Worm (Caenorhabditis elegans) whole organism, L4 larva: Measurements from ENCODE around the gene C46F2.1.

Experiments used
- F10B5.3 ChIP-seq: sonication (generic microtip); optimal IDR thresholded peaks from 2 replicates; lab custom pipeline; 2016; ENCODE audit warnings: mild to moderate bottlenecking, missing genetic modification characterization, missing compliant biosample characterization
- F37D6.2 ChIP-seq: sonication (generic microtip); optimal IDR thresholded peaks from 2 replicates; lab custom pipeline; 2016; ENCODE audit warnings: mild to moderate bottlenecking, missing genetic modification characterization, missing compliant biosample characterization
- F49E8.2 ChIP-seq: sonication (generic microtip); optimal IDR thresholded peaks from 2 replicates; lab custom pipeline; 2016; ENCODE audit warnings: missing compliant biosample characterization, mild to moderate bottlenecking, missing genetic modification characterization, borderline replicate concordance
- R02D3.7 ChIP-seq: fragments of 150-350 bp; sonication (generic microtip); optimal IDR thresholded peaks from 3 replicates; lab custom pipeline; 2014; ENCODE audit warnings: missing biosample characterization, missing genetic modification characterization
- Y48G9A.11 ChIP-seq: fragments of 200-800 bp; sonication (Bioruptor generic); IDR thresholded peaks from 2 replicates; pipeline ENCODE4 v1.3.6; 2022; ENCODE audit warnings: missing genetic modification reagents, missing genetic modification characterization, missing compliant biosample characterization
- Y5F2A.4 ChIP-seq: fragments of 200-800 bp; sonication (Bioruptor generic); optimal IDR thresholded peaks from 2 replicates; lab custom pipeline; 2018; ENCODE audit warnings: mild to moderate bottlenecking, missing genetic modification characterization, missing compliant biosample characterization
- aha-1 ChIP-seq: fragments of 150-350 bp; peaks from one replicate; lab custom pipeline; 2014; ENCODE audit warnings: missing biosample characterization, missing genetic modification characterization
- ama-1 ChIP-seq: fragments of 150-350 bp; optimal IDR thresholded peaks from 2 replicates; lab custom pipeline; 2014; ENCODE audit warnings: inconsistent platforms, mixed read lengths
- arid-1 ChIP-seq: fragments of 200-800 bp; sonication (Bioruptor generic); conservative IDR thresholded peaks from 2 replicates; pipeline ENCODE4 v1.3.6; 2022; ENCODE audit warnings: missing genetic modification reagents, missing genetic modification characterization, missing compliant biosample characterization
- ceh-20 ChIP-seq: fragments of 200-800 bp; sonication (Bioruptor generic); IDR thresholded peaks from 2 replicates; pipeline ENCODE4 v1.3.6; 2022; ENCODE audit warnings: missing genetic modification reagents, missing genetic modification characterization, missing compliant biosample characterization
- ceh-32 ChIP-seq: sonication (generic microtip); optimal IDR thresholded peaks from 2 replicates; lab custom pipeline; 2016; ENCODE audit warnings: mild to moderate bottlenecking, missing genetic modification characterization, missing compliant biosample characterization; ENCODE audit not compliant: poor library complexity
- ceh-62 ChIP-seq: sonication (generic microtip); optimal IDR thresholded peaks from 2 replicates; lab custom pipeline; 2017; ENCODE audit warnings: missing biosample characterization, missing genetic modification characterization
- cey-2 ChIP-seq: sonication (generic microtip); optimal IDR thresholded peaks from 3 replicates; lab custom pipeline; 2017; ENCODE audit warnings: missing genetic modification characterization, mild to moderate bottlenecking, missing compliant biosample characterization, antibody characterized with exemption, borderline replicate concordance; ENCODE audit not compliant: insufficient read depth
- ctbp-1 ChIP-seq: fragments of 200-800 bp; sonication (Bioruptor generic); IDR thresholded peaks from 2 replicates; pipeline ENCODE4 v1.3.6; 2022; ENCODE audit warnings: missing genetic modification reagents, missing genetic modification characterization, missing compliant biosample characterization
- daf-12 ChIP-seq: fragments of 150-350 bp; optimal IDR thresholded peaks from 2 replicates; lab custom pipeline; 2014; ENCODE audit warnings: missing biosample characterization, missing genetic modification reagents, missing genetic modification characterization
- daf-16 ChIP-seq, 3 experiments: sonication (generic microtip); optimal IDR thresholded peaks; 2 replicates each; lab custom pipeline; 2016 to 2017; ENCODE audit warnings: missing genetic modification characterization in 3 of 3, missing genetic modification reagents in 3 of 3, mild to moderate bottlenecking in 2 of 3, missing compliant biosample characterization in 2 of 3, missing biosample characterization in 1 of 3, moderate library complexity in 1 of 3
- daf-8 ChIP-seq: fragments of 200-800 bp; sonication (Bioruptor generic); IDR thresholded peaks from 2 replicates; pipeline ENCODE4 v1.3.6; 2022; ENCODE audit warnings: missing genetic modification characterization, missing compliant biosample characterization
- dmd-6 ChIP-seq: fragments of 200-800 bp; sonication (Bioruptor generic); IDR thresholded peaks from 2 replicates; pipeline ENCODE4 v1.3.6; 2022; ENCODE audit warnings: missing genetic modification reagents, missing genetic modification characterization, missing compliant biosample characterization
- dmd-8 ChIP-seq: fragments of 200-800 bp; sonication (Bioruptor generic); IDR thresholded peaks from 2 replicates; pipeline ENCODE4 v1.3.6; 2022; ENCODE audit warnings: missing genetic modification characterization, missing compliant biosample characterization
- dve-1 ChIP-seq: sonication (generic microtip); optimal IDR thresholded peaks from 2 replicates; lab custom pipeline; 2017; ENCODE audit warnings: antibody characterized with exemption, mild to moderate bottlenecking, missing genetic modification characterization, missing compliant biosample characterization; ENCODE audit not compliant: insufficient read depth
- fos-1 ChIP-seq: fragments of 150-350 bp; optimal IDR thresholded peaks from 2 replicates; lab custom pipeline; 2014; ENCODE audit warnings: missing biosample characterization, missing genetic modification characterization
- hif-1 ChIP-seq, 2 experiments: sonication (generic microtip); optimal IDR thresholded peaks; 2 replicates each; lab custom pipeline; 2016 to 2017; ENCODE audit warnings: missing compliant biosample characterization in 2 of 2, missing genetic modification characterization in 2 of 2, missing genetic modification reagents in 2 of 2, missing genotype in 2 of 2, mild to moderate bottlenecking in 1 of 2
- hlh-11 ChIP-seq: fragments of 200-800 bp; sonication (Bioruptor generic); optimal IDR thresholded peaks from 2 replicates; lab custom pipeline; 2018; ENCODE audit warnings: mild to moderate bottlenecking, missing genetic modification characterization, missing compliant biosample characterization
- hlh-30 ChIP-seq: sonication (generic microtip); optimal IDR thresholded peaks from 2 replicates; lab custom pipeline; 2017; ENCODE audit warnings: antibody characterized with exemption, mild to moderate bottlenecking, missing genetic modification characterization, missing compliant biosample characterization; ENCODE audit not compliant: insufficient read depth
- jun-1 ChIP-seq: fragments of 150-350 bp; optimal IDR thresholded peaks from 2 replicates; lab custom pipeline; 2014; ENCODE audit warnings: missing biosample characterization, missing genetic modification reagents, missing genetic modification characterization
- lin-13 ChIP-seq: fragments of 150-350 bp; optimal IDR thresholded peaks from 2 replicates; lab custom pipeline; 2014; ENCODE audit warnings: missing biosample characterization, missing genetic modification reagents, missing genetic modification characterization
- lir-3 ChIP-seq: sonication (generic microtip); optimal IDR thresholded peaks from 2 replicates; lab custom pipeline; 2016; ENCODE audit warnings: mild to moderate bottlenecking, missing genetic modification characterization, missing compliant biosample characterization
- mdl-1 ChIP-seq, 2 experiments: fragments of 150-350 bp in 1 of 2; sonication (generic microtip) in 1 of 2; optimal IDR thresholded peaks; 2 replicates each; lab custom pipeline; 2014 to 2017; ENCODE audit warnings: missing biosample characterization in 2 of 2, missing genetic modification characterization in 2 of 2
- mdt-29 ChIP-seq: fragments of 200-800 bp; sonication (Bioruptor generic); IDR thresholded peaks from 2 replicates; pipeline ENCODE4 v1.3.6; 2022; ENCODE audit warnings: missing genetic modification reagents, missing genetic modification characterization, missing compliant biosample characterization
- mes-2 ChIP-seq: sonication (generic microtip); optimal IDR thresholded peaks from 2 replicates; lab custom pipeline; 2016; ENCODE audit warnings: missing genotype, mild to moderate bottlenecking, missing genetic modification characterization, missing compliant biosample characterization; ENCODE audit not compliant: poor library complexity, severe bottlenecking
- mxl-3 ChIP-seq: fragments of 200-800 bp; sonication (Bioruptor generic); optimal IDR thresholded peaks from 2 replicates; lab custom pipeline; 2018; ENCODE audit warnings: mild to moderate bottlenecking, missing genetic modification characterization, missing compliant biosample characterization
- nhr-10 ChIP-seq: fragments of 150-350 bp; optimal IDR thresholded peaks from 2 replicates; lab custom pipeline; 2014; ENCODE audit warnings: missing biosample characterization, missing genetic modification characterization
- nhr-102 ChIP-seq: sonication (generic microtip); optimal IDR thresholded peaks from 2 replicates; lab custom pipeline; 2016; ENCODE audit warnings: mild to moderate bottlenecking, missing genetic modification characterization, moderate library complexity, missing compliant biosample characterization
- nhr-237 ChIP-seq: sonication (generic microtip); optimal IDR thresholded peaks from 2 replicates; lab custom pipeline; 2017; ENCODE audit warnings: missing biosample characterization, missing genetic modification characterization
- nhr-28 ChIP-seq: fragments of 150-350 bp; optimal IDR thresholded peaks from 2 replicates; lab custom pipeline; 2014; ENCODE audit warnings: missing biosample characterization, missing genetic modification characterization
- nhr-41 ChIP-seq: fragments of 200-800 bp; sonication (Bioruptor generic); IDR thresholded peaks from 2 replicates; pipeline ENCODE4 v1.3.6; 2022; ENCODE audit warnings: missing genetic modification reagents, missing genetic modification characterization, missing compliant biosample characterization
- nhr-77 ChIP-seq: fragments of 150-350 bp; optimal IDR thresholded peaks from 2 replicates; lab custom pipeline; 2014; ENCODE audit warnings: missing biosample characterization, missing genetic modification characterization
- pqm-1 ChIP-seq: sonication (generic microtip); optimal IDR thresholded peaks from 2 replicates; lab custom pipeline; 2017; ENCODE audit warnings: missing biosample characterization, missing genetic modification characterization
- rbr-2 ChIP-seq: sonication (generic microtip); optimal IDR thresholded peaks from 2 replicates; lab custom pipeline; 2016; ENCODE audit warnings: missing genotype, missing genetic modification characterization, missing compliant biosample characterization
- sdz-12 ChIP-seq: fragments of 200-800 bp; sonication (Bioruptor generic); optimal IDR thresholded peaks from 2 replicates; lab custom pipeline; 2018; ENCODE audit warnings: mild to moderate bottlenecking, missing genetic modification characterization, missing compliant biosample characterization
- snpc-1.2 ChIP-seq: fragments of 200-800 bp; sonication (Bioruptor generic); IDR thresholded peaks from 2 replicates; pipeline ENCODE4 v1.3.6; 2022; ENCODE audit warnings: missing genetic modification reagents, missing genetic modification characterization, missing compliant biosample characterization
- snpc-4 ChIP-seq: fragments of 150-350 bp; optimal IDR thresholded peaks from 2 replicates; lab custom pipeline; 2014; ENCODE audit warnings: missing biosample characterization, missing genetic modification characterization
- unc-39 ChIP-seq: sonication (generic microtip); optimal IDR thresholded peaks from 2 replicates; lab custom pipeline; 2017; ENCODE audit warnings: missing biosample characterization, missing genetic modification characterization
- zfp-2 ChIP-seq: sonication (generic microtip); optimal IDR thresholded peaks from 2 replicates; lab custom pipeline; 2016; ENCODE audit warnings: mild to moderate bottlenecking, missing genetic modification characterization, missing compliant biosample characterization
- zfp-3 ChIP-seq: fragments of 200-800 bp; sonication (Bioruptor generic); conservative IDR thresholded peaks from 2 replicates; pipeline ENCODE4 v1.3.6; 2022; ENCODE audit warnings: missing genetic modification reagents, missing genetic modification characterization, missing compliant biosample characterization
- zip-11 ChIP-seq: fragments of 200-800 bp; sonication (Bioruptor generic); IDR thresholded peaks from 2 replicates; pipeline ENCODE4 v1.3.6; 2022; ENCODE audit warnings: missing genetic modification characterization, missing compliant biosample characterization
- ztf-7 ChIP-seq: fragments of 150-350 bp; optimal IDR thresholded peaks from 2 replicates; lab custom pipeline; 2014; ENCODE audit warnings: missing biosample characterization, missing genetic modification characterization

The C46F2.1 gene

DNA sequence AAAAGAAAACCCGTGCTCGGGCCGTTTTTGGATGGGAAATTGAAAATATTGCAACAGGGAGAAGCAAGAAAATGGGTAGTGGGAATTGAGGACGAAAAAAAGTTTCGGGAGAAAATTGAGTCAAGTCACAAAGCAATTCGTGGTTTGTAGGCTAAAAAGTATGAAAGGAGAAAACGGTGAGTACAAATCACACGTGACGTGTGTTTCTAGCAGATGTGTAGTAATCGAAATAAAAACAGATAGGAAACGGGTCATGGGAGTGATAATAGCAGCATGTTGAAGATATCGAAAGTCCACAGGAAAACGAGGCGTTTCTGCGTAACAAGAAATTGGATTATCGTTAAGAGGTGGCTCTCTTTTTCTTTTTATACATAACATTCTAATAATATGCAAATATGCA lies 12.1 kb downstream of the C46F2.1 start (continued):
- TF ChIP-seq mdl-1 (tag; optimal IDR thresholded peaks at IDR 0.05; lab: Kevin White, UChicago) (peak in 1 of 2 experiments; percentile 47), hlh-30 (tag; lab: Kevin White, UChicago) (peak; percentile 78), daf-16 (GFP tag; optimal IDR thresholded peaks at IDR 0.05; lab: Kevin White, UChicago) (no peak), daf-16 (tag; optimal IDR thresholded peaks at IDR 0.05; lab: Kevin White, UChicago) (peak; percentile 13), mxl-3 (peak; percentile 45), nhr-41 (GFP tag; lab: Robert Waterston, UW) (no peak), sdz-12 (no peak), jun-1 (tag; lab: Kevin White, UChicago) (no peak), F37D6.2 (no peak), ceh-32 (tag; lab: Kevin White, UChicago) (no peak), lir-3 (no peak), ceh-20 (GFP tag; lab: Robert Waterston, UW) (no peak), mdt-29 (peak; percentile 56; the same call in 1 of the 2 replicates), fos-1 (no peak), hif-1 (tag; optimal IDR thresholded peaks at IDR 0.05; lab: Kevin White, UChicago) (peak in 1 of 2 experiments; percentile 2), daf-12 (tag; lab: Kevin White, UChicago) (no peak), nhr-77 (tag; lab: Kevin White, UChicago) (no peak), daf-8 (GFP tag; lab: Robert Waterston, UW) (no peak), ama-1 (no peak), Y5F2A.4 (no peak)

DNA sequence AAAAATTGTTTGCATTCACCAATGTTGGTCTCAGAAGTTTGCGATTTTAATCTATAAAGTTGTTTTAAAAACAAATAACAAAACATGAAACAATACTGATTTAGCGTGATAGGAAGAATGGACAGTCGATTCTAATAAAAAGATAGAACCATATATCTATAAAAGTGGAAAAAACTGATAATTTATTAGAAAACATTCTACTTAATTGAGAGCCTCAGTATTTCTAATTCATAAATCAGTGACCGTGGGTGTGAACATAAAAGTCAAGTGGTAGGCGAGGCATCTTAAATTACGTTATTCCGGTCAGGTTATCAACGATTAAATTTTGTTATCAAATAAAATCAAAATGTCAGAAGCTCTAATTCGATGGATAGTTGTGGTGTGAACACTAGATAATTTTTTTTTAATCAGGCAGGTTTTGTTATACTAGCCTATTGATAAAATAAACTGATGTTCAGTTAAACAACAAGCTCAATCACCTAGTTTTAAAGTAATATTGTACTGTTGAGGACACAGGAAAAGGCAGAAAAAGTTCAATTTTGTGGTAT lies 21.0 kb downstream of the C46F2.1 start, which contains the start of gene catp-5:
Gene catp-5, minus strand, starts transcription at position 51 of the 548 bp plus-strand sequence.
- peak; percentile 22 for TF ChIP-seq hlh-11
- TF ChIP-seq zip-11 (GFP tag; lab: Robert Waterston, UW) = no peak
- peak; percentile 53 for TF ChIP-seq pqm-1
- TF ChIP-seq daf-16 (GFP tag; optimal IDR thresholded peaks at IDR 0.05; lab: Kevin White, UChicago) = no peak
- peak; percentile 51 for TF ChIP-seq daf-16 (tag; optimal IDR thresholded peaks at IDR 0.05; lab: Kevin White, UChicago)
- TF ChIP-seq nhr-77 (tag; lab: Kevin White, UChicago) = peak; percentile 13
- peak; percentile 8 for TF ChIP-seq nhr-28 (tag; lab: Kevin White, UChicago)
- TF ChIP-seq dve-1 (tag; lab: Kevin White, UChicago) = peak; percentile 23
- TF ChIP-seq dmd-6 = peak; percentile 50; the same call in 1 of the 2 replicates
- TF ChIP-seq F49E8.2 (tag; lab: Kevin White, UChicago) = no peak

DNA sequence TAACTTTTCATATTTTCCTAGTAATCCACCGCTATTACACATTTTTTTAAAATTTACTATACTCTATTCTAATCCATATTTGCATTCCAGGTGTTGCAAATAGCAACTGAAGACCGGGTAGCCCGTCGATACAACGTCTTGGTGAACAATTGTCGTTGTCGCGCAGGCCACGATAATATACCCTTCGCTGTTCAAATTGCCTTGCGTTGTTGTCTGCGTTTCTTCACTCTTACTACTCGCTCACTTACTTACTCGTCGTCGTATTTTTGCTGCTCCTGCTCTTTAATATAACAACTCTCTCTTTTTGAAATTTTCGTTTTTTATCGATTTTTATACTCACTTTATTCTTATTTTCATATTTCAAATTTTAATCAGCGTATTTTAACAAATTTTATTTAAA lies 26.1 kb downstream of the C46F2.1 start, which contains the start of gene K07E3.2:
Gene K07E3.2, plus strand, starts transcription at position 400 of the 400 bp plus-strand sequence.
- TF ChIP-seq ztf-7 (tag; lab: Kevin White, UChicago) = peak; percentile 1
- TF ChIP-seq snpc-4 (tag; lab: Kevin White, UChicago) = no peak
- TF ChIP-seq nhr-10 (tag; lab: Kevin White, UChicago) = no peak
- peak; percentile 3 for TF ChIP-seq dve-1 (tag; lab: Kevin White, UChicago)
- TF ChIP-seq lin-13 (GFP tag; lab: Kevin White, UChicago) = no peak
- no peak for TF ChIP-seq mxl-3
- no peak for TF ChIP-seq F10B5.3
- peak; percentile 50 for TF ChIP-seq aha-1 (tag; lab: Kevin White, UChicago)
- TF ChIP-seq R02D3.7 (tag; lab: Kevin White, UChicago) = no peak
- no peak for TF ChIP-seq ctbp-1 (GFP tag; lab: Robert Waterston, UW)
- TF ChIP-seq arid-1 = no peak
- no peak for TF ChIP-seq Y48G9A.11 (GFP tag; lab: Robert Waterston, UW)
- TF ChIP-seq nhr-102 (tag; lab: Kevin White, UChicago) = peak; percentile 52
- TF ChIP-seq mes-2 = peak; percentile 66
- TF ChIP-seq cey-2 (tag; lab: Kevin White, UChicago) = no peak
- no peak for TF ChIP-seq zfp-2
- TF ChIP-seq unc-39 = no peak
- TF ChIP-seq dmd-8 (GFP tag; lab: Robert Waterston, UW) = no peak
- peak; percentile 29 for TF ChIP-seq rbr-2
- no peak for TF ChIP-seq mdt-29
- TF ChIP-seq zfp-3 (GFP tag; lab: Robert Waterston, UW) = no peak
- TF ChIP-seq jun-1 (tag; lab: Kevin White, UChicago) = no peak
- TF ChIP-seq snpc-1.2 (GFP tag; lab: Robert Waterston, UW) = no peak
- TF ChIP-seq ceh-62 = no peak
- TF ChIP-seq hlh-11 = no peak
- no peak for TF ChIP-seq Y5F2A.4
- TF ChIP-seq nhr-237 = no peak
- no peak for TF ChIP-seq nhr-41 (GFP tag; lab: Robert Waterston, UW)
